Worm (Caenorhabditis elegans) whole organism, late embryonic: ENCODE data around the gene phf-15.

Experiments
- K02D7.2 ChIP-seq: sonication (generic microtip); optimal IDR thresholded peaks from 2 replicates; lab custom pipeline; 2017; ENCODE audit warnings: mild to moderate bottlenecking, missing genetic modification characterization, missing compliant biosample characterization
- ceh-22 ChIP-seq: sonication (generic microtip); optimal IDR thresholded peaks from 2 replicates; lab custom pipeline; 2017; ENCODE audit warnings: missing biosample characterization, missing genetic modification characterization
- ceh-9 ChIP-seq: sonication (generic microtip); optimal IDR thresholded peaks from 2 replicates; lab custom pipeline; 2016; ENCODE audit warnings: mild to moderate bottlenecking, missing genetic modification characterization, inconsistent platforms, missing compliant biosample characterization
- elt-2 ChIP-seq: sonication (generic microtip); optimal IDR thresholded peaks from 2 replicates; lab custom pipeline; 2016; ENCODE audit warnings: missing genetic modification reagents, missing genetic modification characterization, missing compliant biosample characterization
- lim-6 ChIP-seq: sonication (generic microtip); optimal IDR thresholded peaks from 2 replicates; lab custom pipeline; 2016; ENCODE audit warnings: missing genetic modification characterization, missing compliant biosample characterization
- lin-11 ChIP-seq: fragments of 200-800 bp; sonication (Bioruptor generic); optimal IDR thresholded peaks from 2 replicates; lab custom pipeline; 2018; ENCODE audit warnings: mild to moderate bottlenecking, missing genetic modification characterization, missing compliant biosample characterization
- nhr-11 ChIP-seq: fragments of 150-350 bp; optimal IDR thresholded peaks from 2 replicates; lab custom pipeline; 2014; ENCODE audit warnings: missing biosample characterization, missing genetic modification characterization
- pros-1 ChIP-seq: fragments of 150-350 bp; optimal IDR thresholded peaks from 2 replicates; lab custom pipeline; 2014; ENCODE audit warnings: missing biosample characterization, missing genetic modification reagents, missing genetic modification characterization
- sox-2 ChIP-seq: fragments of 200-800 bp; sonication (Bioruptor generic); IDR thresholded peaks from 2 replicates; pipeline ENCODE4 v1.3.6; 2022; ENCODE audit warnings: missing genetic modification reagents, missing genetic modification characterization, missing compliant biosample characterization
- tbx-2 ChIP-seq: sonication (generic microtip); optimal IDR thresholded peaks from 2 replicates; lab custom pipeline; 2016; ENCODE audit warnings: missing genetic modification characterization, missing compliant biosample characterization
- tbx-7 ChIP-seq: sonication (generic microtip); optimal IDR thresholded peaks from 2 replicates; lab custom pipeline; 2016; ENCODE audit warnings: missing genotype, missing genetic modification characterization, missing compliant biosample characterization
- unc-3 ChIP-seq, 2 experiments: fragments of 200-800 bp in 1 of 2; sonication (Bioruptor generic) in 1 of 2; sonication (generic microtip) in 1 of 2; conservative IDR thresholded peaks in 1 of 2; optimal IDR thresholded peaks in 1 of 2; 2 replicates each; pipeline versions ENCODE4 v1.3.6 to Lab custom; 2016 to 2022; ENCODE audit warnings: missing compliant biosample characterization in 2 of 2, missing genetic modification characterization in 2 of 2, missing genetic modification reagents in 1 of 2

DNA sequence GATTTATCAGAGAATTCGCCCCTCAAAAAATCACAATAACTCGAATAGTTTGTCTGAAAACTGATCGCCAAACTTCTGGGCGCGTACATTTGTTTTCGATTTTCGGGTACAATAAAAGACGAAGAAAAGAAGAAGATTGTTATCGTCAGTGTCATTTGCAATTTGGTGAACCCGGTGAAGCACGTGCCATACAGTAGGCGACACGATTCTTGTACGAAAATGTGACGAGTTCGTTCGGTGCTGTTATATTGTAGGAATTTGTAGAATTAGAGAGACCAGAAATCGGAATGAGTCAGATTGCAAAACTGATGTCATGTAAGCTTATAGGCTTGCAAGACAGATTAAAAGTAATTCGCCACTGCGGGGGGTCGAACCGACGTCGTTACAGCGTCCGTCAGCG lies 45.1 kb downstream of the phf-15 start:
- TF ChIP-seq lin-11 (no peak), lim-6 (tag; lab: Kevin White, UChicago) (no peak), ceh-9 (tag; lab: Kevin White, UChicago) (no peak), pros-1 (tag; lab: Kevin White, UChicago) (no peak), nhr-11 (no peak), elt-2 (tag; lab: Kevin White, UChicago) (no peak), ceh-22 (no peak), tbx-2 (tag; lab: Kevin White, UChicago) (no peak), tbx-7 (tag; lab: Kevin White, UChicago) (no peak), K02D7.2 (tag; lab: Kevin White, UChicago) (no peak), unc-3 (GFP tag; conservative IDR thresholded peaks at IDR 0.05; lab: Robert Waterston, UW) (no peak), unc-3 (tag; optimal IDR thresholded peaks at IDR 0.05; lab: Kevin White, UChicago) (no peak), sox-2 (no peak)
